Worm (Caenorhabditis elegans): ENCODE measurements around the gene F59A6.2.

DNA sequence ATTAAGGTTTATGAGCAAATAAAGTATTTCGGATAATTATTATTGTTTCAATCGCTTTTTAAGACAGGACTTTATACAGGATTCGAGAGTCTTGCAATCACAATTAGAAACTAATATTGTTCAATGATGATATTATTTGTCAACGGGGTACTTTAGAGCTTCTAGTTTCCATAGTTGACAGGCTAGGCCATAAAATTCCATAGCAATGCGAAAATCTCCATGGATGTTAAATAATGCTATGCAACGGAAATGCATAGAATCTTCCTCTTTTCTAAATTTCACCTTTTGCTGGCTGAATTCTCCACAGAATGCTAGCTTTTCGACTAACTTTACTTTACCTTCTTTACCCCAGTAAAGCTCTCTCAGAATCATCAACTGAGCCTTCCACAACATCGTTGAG is 6.5 kb upstream of the F59A6.2 start, which contains the start of gene F59A6.3:
- no peak for TF ChIP-seq T22C8.4 (GFP tag; IDR thresholded peaks at IDR 0.05)
- TF ChIP-seq tab-1 (GFP tag; IDR thresholded peaks at IDR 0.05) = no peak
- no peak for TF ChIP-seq klf-2 (GFP tag; conservative IDR thresholded peaks at IDR 0.05)
